Worm (Caenorhabditis elegans) whole organism, young adult: ENCODE data around the gene C32D5.7.
A peak's percentile ranks its signal among the peaks of the same experiment; 100 is the strongest.

ENCODE experiments used
- C06A6.2 ChIP-seq: fragments of 200-800 bp; sonication (Bioruptor generic); conservative IDR thresholded peaks from 2 replicates; pipeline ENCODE4 v1.3.6; 2022; ENCODE audit warnings: missing genetic modification characterization, missing compliant biosample characterization
- D2030.7 ChIP-seq: fragments of 200-800 bp; sonication (Bioruptor generic); IDR thresholded peaks from 2 replicates; pipeline ENCODE4 v1.3.6; 2022; ENCODE audit warnings: missing genetic modification reagents, missing genetic modification characterization, missing compliant biosample characterization
- F22D6.2 ChIP-seq: sonication (generic microtip); optimal IDR thresholded peaks from 2 replicates; lab custom pipeline; 2016; ENCODE audit warnings: mild to moderate bottlenecking, missing genetic modification characterization, missing compliant biosample characterization
- F23B12.7 ChIP-seq: sonication (generic microtip); optimal IDR thresholded peaks from 2 replicates; lab custom pipeline; 2017; ENCODE audit warnings: missing genetic modification characterization, mild to moderate bottlenecking, missing compliant biosample characterization, antibody characterized with exemption, moderate library complexity; ENCODE audit not compliant: insufficient read depth
- F37B4.10 ChIP-seq: fragments of 200-800 bp; sonication (Bioruptor generic); IDR thresholded peaks from 2 replicates; pipeline ENCODE4 v1.3.6; 2022; ENCODE audit warnings: missing genetic modification characterization, missing compliant biosample characterization
- F39B2.1 ChIP-seq: fragments of 200-800 bp; sonication (Bioruptor generic); IDR thresholded peaks from 2 replicates; pipeline ENCODE4 v1.3.6; 2022; ENCODE audit warnings: missing genetic modification reagents, missing genetic modification characterization, missing compliant biosample characterization
- F49E8.2 ChIP-seq: sonication (generic microtip); optimal IDR thresholded peaks from 3 replicates; lab custom pipeline; 2017; ENCODE audit warnings: missing genetic modification characterization, mild to moderate bottlenecking, missing compliant biosample characterization, antibody characterized with exemption, moderate library complexity; ENCODE audit not compliant: insufficient read depth
- F52B5.7 ChIP-seq: sonication (generic microtip); optimal IDR thresholded peaks from 2 replicates; lab custom pipeline; 2016; ENCODE audit warnings: mild to moderate bottlenecking, missing genetic modification characterization, missing compliant biosample characterization
- F55B11.4 ChIP-seq: sonication (generic microtip); optimal IDR thresholded peaks from 2 replicates; lab custom pipeline; 2016; ENCODE audit warnings: missing compliant biosample characterization, missing genetic modification characterization, borderline replicate concordance; ENCODE audit not compliant: insufficient read depth
- K12H6.12 ChIP-seq: fragments of 200-800 bp; sonication (Bioruptor generic); optimal IDR thresholded peaks from 2 replicates; lab custom pipeline; 2018; ENCODE audit warnings: mild to moderate bottlenecking, missing genetic modification characterization, missing compliant biosample characterization
- Y53G8AR.9 ChIP-seq: fragments of 200-800 bp; sonication (Bioruptor generic); conservative IDR thresholded peaks from 2 replicates; pipeline ENCODE4 v1.3.6; 2022; ENCODE audit warnings: missing genetic modification reagents, missing genetic modification characterization, missing compliant biosample characterization
- Y56A3A.18 ChIP-seq: fragments of 200-800 bp; sonication (Bioruptor generic); IDR thresholded peaks from 2 replicates; pipeline ENCODE4 v1.3.6; 2022; ENCODE audit warnings: missing genetic modification reagents, missing genetic modification characterization, missing compliant biosample characterization
- Y79H2A.3 ChIP-seq: fragments of 200-800 bp; sonication (Bioruptor generic); conservative IDR thresholded peaks from 2 replicates; pipeline ENCODE4 v1.3.6; 2022; ENCODE audit warnings: missing genetic modification reagents, missing genetic modification characterization, missing compliant biosample characterization
- Y95B8A.8 ChIP-seq: fragments of 200-800 bp; sonication (Bioruptor generic); IDR thresholded peaks from 2 replicates; pipeline ENCODE4 v1.3.6; 2022; ENCODE audit warnings: missing genetic modification reagents, missing genetic modification characterization, missing compliant biosample characterization
- ZK185.1 ChIP-seq: sonication (generic microtip); optimal IDR thresholded peaks from 2 replicates; lab custom pipeline; 2016; ENCODE audit warnings: mild to moderate bottlenecking, missing genetic modification characterization, missing compliant biosample characterization; ENCODE audit not compliant: poor library complexity, severe bottlenecking
- athp-1 ChIP-seq: sonication (generic microtip); optimal IDR thresholded peaks from 2 replicates; lab custom pipeline; 2017; ENCODE audit warnings: mild to moderate bottlenecking, missing genetic modification characterization, missing compliant biosample characterization
- ccch-3 ChIP-seq: fragments of 200-800 bp; sonication (Bioruptor generic); optimal IDR thresholded peaks from 2 replicates; lab custom pipeline; 2018; ENCODE audit warnings: mild to moderate bottlenecking, missing genetic modification characterization, missing compliant biosample characterization
- ceh-40 ChIP-seq: fragments of 200-800 bp; sonication (Bioruptor generic); IDR thresholded peaks from 2 replicates; pipeline ENCODE4 v1.3.6; 2022; ENCODE audit warnings: missing genetic modification characterization, missing compliant biosample characterization
- ceh-58 ChIP-seq: fragments of 200-800 bp; sonication (Bioruptor generic); IDR thresholded peaks from 2 replicates; pipeline ENCODE4 v1.3.6; 2022; ENCODE audit warnings: missing genetic modification characterization, missing compliant biosample characterization
- ceh-79 ChIP-seq: sonication (generic microtip); optimal IDR thresholded peaks from 2 replicates; lab custom pipeline; 2017; ENCODE audit warnings: mild to moderate bottlenecking, missing genetic modification characterization, missing compliant biosample characterization
- dpff-1 ChIP-seq: sonication (generic microtip); optimal IDR thresholded peaks from 2 replicates; lab custom pipeline; 2017; ENCODE audit warnings: mild to moderate bottlenecking, missing genetic modification characterization, missing compliant biosample characterization
- dpl-1 ChIP-seq: fragments of 150-350 bp; optimal IDR thresholded peaks from 2 replicates; lab custom pipeline; 2014; ENCODE audit warnings: missing biosample characterization, missing genetic modification reagents, missing genetic modification characterization
- egrh-3 ChIP-seq: fragments of 200-800 bp; sonication (Bioruptor generic); IDR thresholded peaks from 2 replicates; pipeline ENCODE4 v1.3.6; 2022; ENCODE audit warnings: missing genetic modification reagents, missing genetic modification characterization, missing compliant biosample characterization
- hlh-26 ChIP-seq: fragments of 200-800 bp; sonication (Bioruptor generic); conservative IDR thresholded peaks from 2 replicates; pipeline ENCODE4 v1.3.6; 2022; ENCODE audit warnings: missing genetic modification reagents, missing genetic modification characterization, missing compliant biosample characterization
- hsf-1 ChIP-seq: fragments of 200-800 bp; sonication (Bioruptor generic); IDR thresholded peaks from 2 replicates; pipeline ENCODE4 v1.3.6; 2022; ENCODE audit warnings: missing genetic modification reagents, missing genetic modification characterization, missing compliant biosample characterization
- lag-1 ChIP-seq: fragments of 200-800 bp; sonication (Bioruptor generic); IDR thresholded peaks from 2 replicates; pipeline ENCODE4 v1.3.6; 2022; ENCODE audit warnings: missing genetic modification reagents, missing genetic modification characterization, missing compliant biosample characterization
- let-607 ChIP-seq, 2 experiments: fragments of 200-800 bp in 1 of 2; sonication (Bioruptor generic) in 1 of 2; sonication (generic microtip) in 1 of 2; optimal IDR thresholded peaks; 2 replicates each; lab custom pipeline; 2016 to 2018; ENCODE audit warnings: mild to moderate bottlenecking in 2 of 2, missing compliant biosample characterization in 2 of 2, missing genetic modification characterization in 2 of 2, moderate library complexity in 2 of 2, missing genotype in 1 of 2
- lin-40 ChIP-seq: sonication (generic microtip); optimal IDR thresholded peaks from 2 replicates; lab custom pipeline; 2016; ENCODE audit warnings: missing genetic modification characterization, mild to moderate bottlenecking, missing compliant biosample characterization, missing genotype, missing genetic modification reagents
- lin-54 ChIP-seq: fragments of 200-800 bp; sonication (Bioruptor generic); optimal IDR thresholded peaks from 2 replicates; lab custom pipeline; 2018; ENCODE audit warnings: mild to moderate bottlenecking, missing genetic modification characterization, missing compliant biosample characterization
- madf-10 ChIP-seq: sonication (generic microtip); optimal IDR thresholded peaks from 2 replicates; lab custom pipeline; 2016; ENCODE audit warnings: mild to moderate bottlenecking, missing genetic modification characterization, missing compliant biosample characterization
- madf-3 ChIP-seq: fragments of 200-800 bp; sonication (Bioruptor generic); IDR thresholded peaks from 2 replicates; pipeline ENCODE4 v1.3.6; 2022; ENCODE audit warnings: missing genetic modification reagents, missing genetic modification characterization, missing compliant biosample characterization
- mel-28 ChIP-seq: sonication (generic microtip); optimal IDR thresholded peaks from 2 replicates; lab custom pipeline; 2016; ENCODE audit warnings: borderline replicate concordance, mild to moderate bottlenecking, missing genetic modification characterization, missing compliant biosample characterization
- mxl-1 ChIP-seq: sonication (generic microtip); optimal IDR thresholded peaks from 2 replicates; lab custom pipeline; 2016; ENCODE audit warnings: missing genetic modification characterization, missing compliant biosample characterization
- nhr-120 ChIP-seq: fragments of 200-800 bp; sonication (Bioruptor generic); IDR thresholded peaks from 2 replicates; pipeline ENCODE4 v1.3.6; 2022; ENCODE audit warnings: missing genetic modification characterization, missing compliant biosample characterization
- nhr-179 ChIP-seq: sonication (generic microtip); optimal IDR thresholded peaks from 2 replicates; lab custom pipeline; 2016; ENCODE audit warnings: mild to moderate bottlenecking, missing genetic modification characterization, missing compliant biosample characterization
- nhr-90 ChIP-seq: sonication (generic microtip); optimal IDR thresholded peaks from 2 replicates; lab custom pipeline; 2016; ENCODE audit warnings: missing genotype, mild to moderate bottlenecking, missing genetic modification characterization, missing compliant biosample characterization
- pbrm-1 ChIP-seq: fragments of 200-800 bp; sonication (Bioruptor generic); IDR thresholded peaks from 2 replicates; pipeline ENCODE4 v1.3.6; 2022; ENCODE audit warnings: missing genetic modification reagents, missing genetic modification characterization, missing compliant biosample characterization
- pha-4 ChIP-seq: fragments of 150-350 bp; sonication (generic microtip); optimal IDR thresholded peaks from 2 replicates; lab custom pipeline; 2014; ENCODE audit warnings: missing biosample characterization, missing genetic modification reagents, missing genetic modification characterization
- rcor-1 ChIP-seq: fragments of 200-800 bp; sonication (Bioruptor generic); IDR thresholded peaks from 2 replicates; pipeline ENCODE4 v1.3.6; 2022; ENCODE audit warnings: missing genetic modification reagents, missing genetic modification characterization, missing compliant biosample characterization
- rec-8 ChIP-seq, 2 experiments: sonication (generic microtip); optimal IDR thresholded peaks; 2 replicates each; lab custom pipeline; 2016; ENCODE audit warnings: mild to moderate bottlenecking in 2 of 2, missing genetic modification characterization in 2 of 2, missing genetic modification reagents in 2 of 2, missing genotype in 2 of 2, missing biosample characterization in 1 of 2, missing compliant biosample characterization in 1 of 2, moderate library complexity in 1 of 2
- repo-1 ChIP-seq: sonication (generic microtip); optimal IDR thresholded peaks from 2 replicates; lab custom pipeline; 2017; ENCODE audit warnings: mild to moderate bottlenecking, missing genetic modification characterization, missing compliant biosample characterization
- sdz-38 ChIP-seq: sonication (generic microtip); optimal IDR thresholded peaks from 2 replicates; lab custom pipeline; 2016; ENCODE audit warnings: missing genotype, missing genetic modification characterization, missing compliant biosample characterization
- snpc-1.3 ChIP-seq: sonication (generic microtip); optimal IDR thresholded peaks from 2 replicates; lab custom pipeline; 2017; ENCODE audit warnings: missing genetic modification characterization, mild to moderate bottlenecking, missing compliant biosample characterization, antibody characterized with exemption, moderate library complexity, missing genotype, missing genetic modification reagents; ENCODE audit not compliant: insufficient read depth
- snpc-4 ChIP-seq, 5 experiments: fragments of 150-350 bp in 1 of 5; sonication (generic microtip) in 4 of 5; optimal IDR thresholded peaks; 2 replicates each; lab custom pipeline; 2014 to 2018; ENCODE audit warnings: missing genetic modification characterization in 5 of 5, missing biosample characterization in 3 of 5, antibody characterized with exemption in 2 of 5, mild to moderate bottlenecking in 2 of 5, missing compliant biosample characterization in 2 of 5, missing genotype in 2 of 5, moderate library complexity in 2 of 5, missing genetic modification reagents in 1 of 5
- somi-1 ChIP-seq: fragments of 200-800 bp; sonication (Bioruptor generic); optimal IDR thresholded peaks from 2 replicates; lab custom pipeline; 2018; ENCODE audit warnings: mild to moderate bottlenecking, missing genetic modification characterization, missing compliant biosample characterization
- tlf-1 ChIP-seq: fragments of 200-800 bp; sonication (Bioruptor generic); optimal IDR thresholded peaks from 2 replicates; lab custom pipeline; 2018; ENCODE audit warnings: mild to moderate bottlenecking, missing genetic modification characterization, missing compliant biosample characterization
- ztf-22 ChIP-seq: fragments of 200-800 bp; sonication (Bioruptor generic); optimal IDR thresholded peaks from 2 replicates; lab custom pipeline; 2018; ENCODE audit warnings: mild to moderate bottlenecking, missing genetic modification characterization, moderate library complexity, missing compliant biosample characterization

C32D5.7 gene

DNA sequence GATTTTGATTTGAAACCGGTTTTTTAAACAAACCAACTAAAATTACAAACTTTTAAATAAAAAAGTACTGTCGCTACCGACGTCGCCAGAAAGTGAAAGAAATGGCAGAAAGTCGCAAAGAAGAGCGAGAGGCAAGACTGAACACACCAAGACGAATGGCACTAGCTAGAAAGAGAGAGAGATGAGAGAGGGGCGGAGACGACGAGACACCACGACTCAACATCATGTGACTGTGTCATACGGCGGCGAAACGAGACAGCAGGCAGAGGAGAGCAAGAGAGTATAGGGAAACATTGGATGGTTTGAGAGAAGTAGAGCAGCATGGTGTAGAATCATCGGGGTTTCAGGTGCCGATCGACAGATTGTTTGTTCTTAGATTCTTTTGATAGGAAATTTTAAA, 8.5 kb upstream of the C32D5.7 start (continued):
- peak in 1 of 2 experiments; percentile 71 for TF ChIP-seq let-607 (tag; optimal IDR thresholded peaks at IDR 0.05; lab: Kevin White, UChicago)
- TF ChIP-seq mxl-1, result no peak
- no peak for TF ChIP-seq F49E8.2 (tag; lab: Kevin White, UChicago)
- no peak for TF ChIP-seq D2030.7 (GFP tag; lab: Robert Waterston, UW)
- TF ChIP-seq lin-40 (tag; lab: Kevin White, UChicago), result peak; percentile 84
- no peak for TF ChIP-seq F52B5.7 (tag; lab: Kevin White, UChicago)
- TF ChIP-seq madf-10 (tag; lab: Kevin White, UChicago), result peak; percentile 82
- TF ChIP-seq dpff-1 (tag; lab: Kevin White, UChicago), result no peak
- TF ChIP-seq rcor-1 (GFP tag; lab: Robert Waterston, UW), result 0 out of 2 replicates have a peak, but pooled peaks have one; percentile 28
- TF ChIP-seq F55B11.4 (tag; lab: Kevin White, UChicago), result no peak
- peak; percentile 52 for TF ChIP-seq repo-1
- TF ChIP-seq rec-8 (tag; optimal IDR thresholded peaks at IDR 0.05; lab: Kevin White, UChicago), result no peak
- TF ChIP-seq F23B12.7 (tag; lab: Kevin White, UChicago), result peak; percentile 42
- no peak for TF ChIP-seq dpl-1 (GFP tag; lab: Kevin White, UChicago)
- TF ChIP-seq sdz-38 (tag; lab: Kevin White, UChicago), result no peak
- TF ChIP-seq ccch-3 (GFP tag; lab: Kevin White, UChicago), result no peak
- peak; percentile 72 for TF ChIP-seq lin-54 (GFP tag; lab: Kevin White, UChicago)
- TF ChIP-seq mel-28 (tag; lab: Kevin White, UChicago), result no peak
- TF ChIP-seq F22D6.2 (tag; lab: Kevin White, UChicago), result peak; percentile 52
- no peak for TF ChIP-seq athp-1
- 0 out of 2 replicates have a peak, but pooled peaks have one; percentile 67 for TF ChIP-seq madf-3
- no peak for TF ChIP-seq ceh-58 (GFP tag; lab: Robert Waterston, UW)
- TF ChIP-seq F37B4.10 (GFP tag; lab: Robert Waterston, UW), result no peak
- no peak for TF ChIP-seq Y79H2A.3
- no peak for TF ChIP-seq snpc-4 (GFP tag; optimal IDR thresholded peaks at IDR 0.05; lab: Kevin White, UChicago)
- peak in 3 of 4 experiments; percentile 4 to 56 (median 53) for TF ChIP-seq snpc-4 (tag; optimal IDR thresholded peaks at IDR 0.05; lab: Kevin White, UChicago)
- peak; percentile 64 for TF ChIP-seq tlf-1 (GFP tag; lab: Kevin White, UChicago)
- TF ChIP-seq pha-4, result peak; percentile 79
- TF ChIP-seq hlh-26 (GFP tag; lab: Robert Waterston, UW), result no peak
- TF ChIP-seq Y53G8AR.9, result peak; percentile 78
- TF ChIP-seq lag-1, result no peak
- TF ChIP-seq snpc-1.3 (tag; lab: Kevin White, UChicago), result no peak
- peak; percentile 75 for TF ChIP-seq K12H6.12 (tag; lab: Kevin White, UChicago)
- TF ChIP-seq somi-1 (GFP tag; lab: Kevin White, UChicago), result peak; percentile 64
- no peak for TF ChIP-seq ceh-40 (GFP tag; lab: Robert Waterston, UW)
- TF ChIP-seq nhr-90, result no peak
- TF ChIP-seq egrh-3 (GFP tag; lab: Robert Waterston, UW), result peak; percentile 53; the same call in 1 of the 2 replicates
- TF ChIP-seq Y95B8A.8 (GFP tag; lab: Robert Waterston, UW), result 0 out of 2 replicates have a peak, but pooled peaks have one; percentile 11
- TF ChIP-seq nhr-120 (GFP tag; lab: Robert Waterston, UW), result no peak
- 0 out of 2 replicates have a peak, but pooled peaks have one; percentile 53 for TF ChIP-seq hsf-1 (GFP tag; lab: Robert Waterston, UW)
- TF ChIP-seq C06A6.2 (GFP tag; lab: Robert Waterston, UW), result peak; percentile 80
- peak; percentile 83 for TF ChIP-seq ZK185.1
- no peak for TF ChIP-seq Y56A3A.18 (GFP tag; lab: Robert Waterston, UW)
- TF ChIP-seq F39B2.1 (GFP tag; lab: Robert Waterston, UW), result no peak
- no peak for TF ChIP-seq ceh-79
- TF ChIP-seq nhr-179 (tag; lab: Kevin White, UChicago), result no peak
- no peak for TF ChIP-seq ztf-22
- peak; percentile 72 for TF ChIP-seq pbrm-1 (GFP tag; lab: Robert Waterston, UW)
